Worm (Caenorhabditis elegans): ENCODE results near the gene Y20C6A.1.

DNA sequence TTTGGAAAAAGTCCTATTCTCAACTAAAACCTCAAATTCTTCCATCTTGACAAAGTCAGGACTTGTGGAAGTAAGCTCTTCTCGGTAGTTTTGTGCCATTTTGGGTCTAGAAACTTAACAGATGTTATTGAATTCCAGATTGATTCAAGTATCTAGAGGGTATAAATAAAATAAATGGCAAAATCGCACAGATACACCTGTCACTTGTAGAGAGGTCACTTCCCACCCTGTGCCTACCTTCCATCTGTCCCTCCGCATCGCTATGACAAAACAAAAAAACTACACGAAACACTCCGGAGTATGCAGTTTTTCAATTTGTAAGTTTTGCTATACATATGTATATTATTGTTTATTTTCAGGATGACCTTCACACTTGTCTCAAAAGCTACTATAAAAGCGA, 3.4 kb upstream of the Y20C6A.1 start, which contains the start of gene Y20C6A.4:
- TF ChIP-seq flt-1 (GFP tag; IDR thresholded peaks at IDR 0.05): no peak
- TF ChIP-seq cog-1 (tag; optimal IDR thresholded peaks at IDR 0.05): no peak
- no peak for TF ChIP-seq med-1 (GFP tag; optimal IDR thresholded peaks at IDR 0.05; ENCODE audit: insufficient read depth)
- no peak for TF ChIP-seq ref-1 (GFP tag; conservative IDR thresholded peaks at IDR 0.05)
- no peak for TF ChIP-seq ztf-23 (GFP tag; IDR thresholded peaks at IDR 0.05)
- TF ChIP-seq klf-2 (GFP tag; conservative IDR thresholded peaks at IDR 0.05): no peak
- TF ChIP-seq tab-1 (GFP tag; IDR thresholded peaks at IDR 0.05): no peak
- no peak for TF ChIP-seq T22C8.4 (GFP tag; IDR thresholded peaks at IDR 0.05)
- TF ChIP-seq ztf-29 (GFP tag; IDR thresholded peaks at IDR 0.05): no peak
